Fruit fly (Drosophila melanogaster): Measurements from ENCODE around the gene CG14356.

DNA sequence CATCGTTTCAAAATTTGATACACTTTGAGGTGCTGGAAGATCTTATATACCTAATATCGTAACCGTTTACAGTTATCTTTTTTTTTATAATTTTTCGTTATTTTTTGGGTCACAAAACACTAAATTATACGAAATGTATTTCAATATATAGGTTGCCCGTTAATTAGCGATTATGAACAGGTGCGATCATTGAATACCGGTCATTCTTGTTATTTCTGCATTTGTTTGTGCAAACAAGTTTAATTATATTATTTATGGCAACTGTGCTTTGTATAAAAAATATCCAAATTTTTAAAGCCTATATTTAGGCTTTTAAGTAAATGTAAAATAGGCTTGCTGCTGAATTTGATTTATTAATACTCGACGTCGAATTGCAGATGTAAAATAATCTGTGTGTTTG, 20.7 kb upstream of the CG14356 start, which contains the start of gene CG42500:
- TF ChIP-seq CG32121 (GFP tag; IDR thresholded peaks at IDR 0.05) = no peak
- no peak for TF ChIP-seq CG10348 (GFP tag; IDR thresholded peaks at IDR 0.05)
- TF ChIP-seq fd96Ca (GFP tag; IDR thresholded peaks at IDR 0.05) = no peak
- TF ChIP-seq D1 (tag; optimal IDR thresholded peaks at IDR 0.05) = no peak
- no peak for TF ChIP-seq CG17806 (tag; optimal IDR thresholded peaks at IDR 0.05)
- no peak for TF ChIP-seq rn (GFP tag; IDR thresholded peaks at IDR 0.05)
- TF ChIP-seq Ets98B (GFP tag; IDR thresholded peaks at IDR 0.05) = no peak
- no peak for TF ChIP-seq CG34367 (tag; optimal IDR thresholded peaks at IDR 0.05)
- TF ChIP-seq EcR (GFP tag; optimal IDR thresholded peaks at IDR 0.05) = no peak
- TF ChIP-seq CG13204 (GFP tag; optimal IDR thresholded peaks at IDR 0.05) = no peak
- TF ChIP-seq Snoo (tag; optimal IDR thresholded peaks at IDR 0.05) = no peak
- TF ChIP-seq CG4496 (GFP tag; IDR thresholded peaks at IDR 0.05) = no peak

All from whole organism, pupa.